Fruit fly (Drosophila melanogaster): ENCODE results near the gene CG5167.

- TF ChIP-seq CTCF (optimal IDR thresholded peaks at IDR 0.05) (no peak), CG8478 (optimal IDR thresholded peaks at IDR 0.05) (no peak)
Measured at dm6 chr3R:12386965-12387364, 19.4 kb upstream of the CG5167 start, which contains the start of gene CG33098.
